Fruit fly (Drosophila melanogaster) whole organism, embryonic: Measurements from ENCODE around the gene Kr-h2.

Experiments
- Adf1 ChIP-seq: fragments of 200-800 bp; sonication (Bioruptor generic); IDR thresholded peaks from 2 replicates; pipeline ENCODE4 v1.3.6; 2022; ENCODE audit warnings: missing biosample characterization, missing genetic modification characterization
- Antp ChIP-seq: fragments of 200-800 bp; sonication (Bioruptor generic); optimal IDR thresholded peaks from 3 replicates; lab custom pipeline; 2016; ENCODE audit warnings: missing biosample characterization, missing genetic modification characterization
- Atf-2 ChIP-seq: fragments of 200-800 bp; sonication (Bioruptor generic); optimal IDR thresholded peaks from 2 replicates; lab custom pipeline; 2016; ENCODE audit warnings: missing biosample characterization, missing genetic modification characterization
- CG10209 ChIP-seq: fragments of 200-800 bp; sonication (Bioruptor generic); optimal IDR thresholded peaks from 3 replicates; lab custom pipeline; 2017; ENCODE audit warnings: missing biosample characterization, mild to moderate bottlenecking, missing genetic modification characterization, missing genetic modification reagents
- CG12071 ChIP-seq: fragments of 200-800 bp; sonication (Bioruptor generic); optimal IDR thresholded peaks from 3 replicates; lab custom pipeline; 2018; ENCODE audit warnings: missing biosample characterization, mild to moderate bottlenecking, missing genetic modification characterization
- CG12744 ChIP-seq: fragments of 200-800 bp; sonication (Bioruptor generic); optimal IDR thresholded peaks from 2 replicates; lab custom pipeline; 2016; ENCODE audit warnings: missing biosample characterization, missing genetic modification characterization
- CG13296 ChIP-seq: fragments of 200-800 bp; sonication (Bioruptor generic); optimal IDR thresholded peaks from 3 replicates; lab custom pipeline; 2018; ENCODE audit warnings: missing biosample characterization, mild to moderate bottlenecking, missing genetic modification characterization
- CG14667 ChIP-seq: fragments of 200-800 bp; sonication (Bioruptor generic); IDR thresholded peaks from 2 replicates; pipeline ENCODE4 v1.3.6; 2022; ENCODE audit warnings: missing biosample characterization, missing genetic modification characterization
- CG15269 ChIP-seq: fragments of 200-800 bp; sonication (Bioruptor generic); optimal IDR thresholded peaks from 2 replicates; lab custom pipeline; 2018; ENCODE audit warnings: missing biosample characterization, mild to moderate bottlenecking, missing genetic modification characterization, moderate library complexity
- CG17328 ChIP-seq: fragments of 200-800 bp; sonication (Bioruptor generic); IDR thresholded peaks from 2 replicates; pipeline ENCODE4 v1.3.6; 2022; ENCODE audit warnings: missing biosample characterization, missing genetic modification characterization
- CG17359 ChIP-seq: fragments of 200-800 bp; sonication (Bioruptor generic); optimal IDR thresholded peaks from 3 replicates; lab custom pipeline; 2018; ENCODE audit warnings: missing biosample characterization, mild to moderate bottlenecking, missing genetic modification characterization, moderate library complexity
- CG2116 ChIP-seq: fragments of 200-800 bp; sonication (Bioruptor generic); optimal IDR thresholded peaks from 3 replicates; lab custom pipeline; 2018; ENCODE audit warnings: missing biosample characterization, mild to moderate bottlenecking, missing genetic modification characterization
- CG2129 ChIP-seq: fragments of 200-800 bp; sonication (Bioruptor generic); IDR thresholded peaks from 2 replicates; pipeline ENCODE4 v1.3.6; 2022; ENCODE audit warnings: missing biosample characterization, missing genetic modification characterization; ENCODE audit not compliant: partially characterized antibody
- CG2889 ChIP-seq: fragments of 200-800 bp; sonication (Bioruptor generic); IDR thresholded peaks from 3 replicates; pipeline ENCODE4 v1.3.6; 2022; ENCODE audit warnings: missing biosample characterization, missing genetic modification characterization
- CG30020 ChIP-seq: fragments of 200-800 bp; optimal IDR thresholded peaks from 2 replicates; lab custom pipeline; 2019; ENCODE audit warnings: missing biosample characterization, mild to moderate bottlenecking, missing genetic modification characterization, moderate library complexity
- CG30431 ChIP-seq: fragments of 200-800 bp; sonication (Bioruptor generic); optimal IDR thresholded peaks from 2 replicates; lab custom pipeline; 2017; ENCODE audit warnings: missing biosample characterization, missing genetic modification characterization
- CG33213 ChIP-seq: fragments of 200-800 bp; sonication (Bioruptor generic); optimal IDR thresholded peaks from 3 replicates; lab custom pipeline; 2016; ENCODE audit warnings: missing biosample characterization, missing genetic modification characterization
- CG43689 ChIP-seq: fragments of 200-800 bp; sonication (Bioruptor generic); IDR thresholded peaks from 2 replicates; pipeline ENCODE4 v1.3.6; 2022; ENCODE audit warnings: missing biosample characterization, missing genetic modification characterization
- CG5245 ChIP-seq: fragments of 200-800 bp; sonication (Bioruptor generic); optimal IDR thresholded peaks from 3 replicates; lab custom pipeline; 2016; ENCODE audit warnings: missing biosample characterization, missing genetic modification characterization
- CG6254 ChIP-seq: fragments of 200-800 bp; sonication (Bioruptor generic); optimal IDR thresholded peaks from 3 replicates; lab custom pipeline; 2017; ENCODE audit warnings: mild to moderate bottlenecking, missing biosample characterization, missing genetic modification reagents, missing genetic modification characterization
- CG8290 ChIP-seq, 3 experiments: fragments of 200-800 bp; sonication (Bioruptor generic); optimal IDR thresholded peaks; 2 replicates each; lab custom pipeline; 2016 to 2019; ENCODE audit warnings: missing biosample characterization in 3 of 3, missing genetic modification characterization in 3 of 3, mild to moderate bottlenecking in 2 of 3, moderate library complexity in 1 of 3
- D ChIP-seq, 2 experiments: fragments of 200-800 bp in 1 of 2; fragments of >200 bp in 1 of 2; sonication (Bioruptor generic) in 1 of 2; optimal IDR thresholded peaks; 2 replicates in 1 of 2; 3 replicates in 1 of 2; lab custom pipeline; 2017; ENCODE audit warnings: mild to moderate bottlenecking in 1 of 2, missing biosample characterization in 1 of 2, missing genetic modification characterization in 1 of 2, missing genetic modification reagents in 1 of 2
- Deaf1 ChIP-seq: fragments of 200-800 bp; optimal IDR thresholded peaks from 3 replicates; lab custom pipeline; 2019; ENCODE audit warnings: missing biosample characterization, mild to moderate bottlenecking, missing genetic modification characterization, moderate library complexity
- Doc3 ChIP-seq: fragments of 200-800 bp; sonication (Bioruptor generic); IDR thresholded peaks from 3 replicates; pipeline ENCODE4 v1.3.6; 2022; ENCODE audit warnings: missing biosample characterization, missing genetic modification characterization; ENCODE audit not compliant: partially characterized antibody
- Hr39 ChIP-seq: fragments of >200 bp; optimal IDR thresholded peaks from 2 replicates; lab custom pipeline; 2017
- MTF-1 ChIP-seq: fragments of 200-800 bp; sonication (Bioruptor generic); optimal IDR thresholded peaks from 2 replicates; lab custom pipeline; 2018; ENCODE audit warnings: missing biosample characterization, mild to moderate bottlenecking, missing genetic modification characterization, borderline replicate concordance
- Med ChIP-seq: fragments of 200-800 bp; sonication (Bioruptor generic); peaks from one replicate; lab custom pipeline; 2016; ENCODE audit warnings: missing biosample characterization, missing genetic modification characterization, mild to moderate bottlenecking, inconsistent platforms, moderate library complexity
- Rx ChIP-seq: fragments of 200-800 bp; sonication (Bioruptor generic); IDR thresholded peaks from 2 replicates; pipeline ENCODE4 v1.3.6; 2022; ENCODE audit warnings: missing biosample characterization, missing genetic modification characterization
- Trl ChIP-seq, 3 experiments: fragments of >200 bp in 2 of 3; fragments of 200-800 bp in 1 of 3; sonication (Bioruptor generic) in 1 of 3; optimal IDR thresholded peaks; 2 replicates in 1 of 3; 3 replicates in 2 of 3; lab custom pipeline; 2016 to 2017; ENCODE audit warnings: missing biosample characterization in 1 of 3, missing genetic modification characterization in 1 of 3
- amos ChIP-seq: fragments of 200-800 bp; sonication (Bioruptor generic); IDR thresholded peaks from 2 replicates; pipeline ENCODE4 v1.3.6; 2022; ENCODE audit warnings: missing biosample characterization, missing genetic modification characterization; ENCODE audit not compliant: partially characterized antibody
- br ChIP-seq: fragments of >200 bp; optimal IDR thresholded peaks from 2 replicates; lab custom pipeline; 2017
- chif ChIP-seq, 2 experiments: fragments of 200-800 bp; sonication (Bioruptor generic); optimal IDR thresholded peaks; 3 replicates each; lab custom pipeline; 2016; ENCODE audit warnings: missing biosample characterization in 2 of 2, missing genetic modification characterization in 2 of 2
- crol ChIP-seq: fragments of 200-800 bp; sonication (Bioruptor generic); IDR thresholded peaks from 2 replicates; pipeline ENCODE4 v1.3.6; 2022; ENCODE audit warnings: missing biosample characterization, missing genetic modification characterization
- dpn ChIP-seq, 2 experiments: fragments of 200-800 bp; sonication (Bioruptor generic); optimal IDR thresholded peaks; 3 replicates each; lab custom pipeline; 2016; ENCODE audit warnings: missing biosample characterization in 2 of 2, missing genetic modification characterization in 2 of 2
- ems ChIP-seq: fragments of 200-800 bp; sonication (Bioruptor generic); optimal IDR thresholded peaks from 3 replicates; lab custom pipeline; 2016; ENCODE audit warnings: missing biosample characterization, missing genetic modification characterization
- ewg ChIP-seq: fragments of 200-800 bp; sonication (Bioruptor generic); optimal IDR thresholded peaks from 3 replicates; lab custom pipeline; 2017; ENCODE audit warnings: mild to moderate bottlenecking, missing biosample characterization, missing genetic modification reagents, missing genetic modification characterization
- fd64A ChIP-seq: fragments of 200-800 bp; sonication (Bioruptor generic); optimal IDR thresholded peaks from 3 replicates; lab custom pipeline; 2018; ENCODE audit warnings: missing biosample characterization, mild to moderate bottlenecking, missing genetic modification characterization
- inv ChIP-seq: fragments of 200-800 bp; sonication (Bioruptor generic); IDR thresholded peaks from 2 replicates; pipeline ENCODE4 v1.3.6; 2022; ENCODE audit warnings: missing biosample characterization, missing genetic modification characterization; ENCODE audit not compliant: partially characterized antibody
- mirr ChIP-seq: fragments of 200-800 bp; sonication (Bioruptor generic); optimal IDR thresholded peaks from 3 replicates; lab custom pipeline; 2018; ENCODE audit warnings: missing biosample characterization, mild to moderate bottlenecking, missing genetic modification characterization
- odd ChIP-seq: fragments of 200-800 bp; sonication (Bioruptor generic); optimal IDR thresholded peaks from 2 replicates; lab custom pipeline; 2017; ENCODE audit warnings: missing biosample characterization, mild to moderate bottlenecking, missing genetic modification characterization
- otp ChIP-seq: fragments of 200-800 bp; sonication (Bioruptor generic); IDR thresholded peaks from 3 replicates; pipeline ENCODE4, ENCODE4 v1.3.6; 2022; ENCODE audit warnings: missing biosample characterization, missing genetic modification characterization
- prd ChIP-seq, 3 experiments: fragments of >200 bp in 2 of 3; fragments of 200-800 bp in 1 of 3; sonication (Bioruptor generic) in 1 of 3; optimal IDR thresholded peaks in 2 of 3; IDR thresholded peaks in 1 of 3; 2 replicates in 2 of 3; 3 replicates in 1 of 3; pipeline versions ENCODE4 v1.3.6 to Lab custom; 2017 to 2022; ENCODE audit warnings: missing biosample characterization in 1 of 3, missing genetic modification characterization in 1 of 3
- scrt ChIP-seq: fragments of 200-800 bp; sonication (Bioruptor generic); optimal IDR thresholded peaks from 2 replicates; lab custom pipeline; 2018; ENCODE audit warnings: missing biosample characterization, mild to moderate bottlenecking, missing genetic modification characterization, moderate library complexity
- seq ChIP-seq: fragments of 200-800 bp; sonication (Bioruptor generic); IDR thresholded peaks from 2 replicates; pipeline ENCODE4 v1.3.6; 2022; ENCODE audit warnings: missing biosample characterization, missing genetic modification characterization
- stc ChIP-seq: fragments of 200-800 bp; sonication (Bioruptor generic); IDR thresholded peaks from 2 replicates; pipeline ENCODE4 v1.3.6; 2022; ENCODE audit warnings: missing biosample characterization, missing genetic modification characterization
- sug ChIP-seq: fragments of 200-800 bp; optimal IDR thresholded peaks from 2 replicates; lab custom pipeline; 2019; ENCODE audit warnings: missing biosample characterization, mild to moderate bottlenecking, missing genetic modification characterization, moderate library complexity
- ttk ChIP-seq: fragments of 200-800 bp; sonication (Bioruptor generic); IDR thresholded peaks from 2 replicates; pipeline ENCODE4 v2.1.2; 2022; ENCODE audit warnings: missing biosample characterization, missing genetic modification characterization
- wek ChIP-seq: fragments of 200-800 bp; sonication (Bioruptor generic); optimal IDR thresholded peaks from 3 replicates; lab custom pipeline; 2018; ENCODE audit warnings: missing biosample characterization, mild to moderate bottlenecking, missing genetic modification characterization, moderate library complexity
- zen ChIP-seq: fragments of 200-800 bp; sonication (Bioruptor generic); optimal IDR thresholded peaks from 3 replicates; lab custom pipeline; 2018; ENCODE audit warnings: missing biosample characterization, mild to moderate bottlenecking, missing genetic modification characterization, moderate library complexity

Kr-h2 gene

DNA sequence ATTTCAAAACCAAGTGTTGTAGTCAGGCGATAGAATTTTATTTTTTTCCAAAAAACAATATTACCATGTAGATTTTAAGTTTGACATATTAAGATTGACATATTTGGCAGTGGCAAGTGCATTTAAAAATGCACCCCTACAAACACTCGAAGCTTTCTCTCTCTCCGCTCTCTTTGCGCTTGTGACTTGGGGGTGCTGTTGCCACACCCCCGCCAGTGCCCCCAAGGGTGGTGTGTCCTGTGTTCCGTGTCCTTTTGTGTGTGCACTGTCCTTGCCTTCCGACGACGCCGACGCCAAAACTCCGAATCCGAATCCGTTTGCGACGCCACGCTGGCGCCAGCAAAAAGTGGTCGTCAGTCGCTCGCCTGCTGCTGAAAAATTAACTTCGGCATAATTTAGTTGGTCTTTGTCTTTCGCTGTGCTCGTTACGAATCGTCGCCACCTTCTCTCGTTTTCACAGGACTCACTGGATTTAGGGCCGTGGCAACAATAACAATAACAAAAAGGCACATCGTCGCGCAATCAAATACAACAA lies 38.6 kb downstream of the Kr-h2 start (continued):
- TF ChIP-seq ems (GFP tag; lab: Kevin White, UChicago) (no peak), sug (tag; lab: Kevin White, UChicago) (no peak), zen (no peak), CG17359 (tag; lab: Kevin White, UChicago) (no peak), CG6254 (GFP tag; lab: Kevin White, UChicago) (no peak), Hr39 (lab: Kevin White, UChicago) (no peak), CG14667 (GFP tag; lab: Robert Waterston, UW) (no peak), dpn (GFP tag; optimal IDR thresholded peaks at IDR 0.05; lab: Kevin White, UChicago) (no peak), CG43689 (GFP tag; lab: Robert Waterston, UW) (no peak), CG30020 (tag; lab: Kevin White, UChicago) (no peak), Deaf1 (tag; lab: Kevin White, UChicago) (peak; percentile 94), odd (GFP tag; lab: Kevin White, UChicago) (no peak), CG13296 (GFP tag; lab: Kevin White, UChicago) (no peak), CG5245 (no peak), CG33213 (GFP tag; lab: Kevin White, UChicago) (no peak), stc (GFP tag; lab: Robert Waterston, UW) (no peak), CG17328 (GFP tag; lab: Robert Waterston, UW) (no peak), fd64A (GFP tag; lab: Kevin White, UChicago) (no peak), CG12071 (peak; percentile 19), crol (GFP tag; lab: Robert Waterston, UW) (peak; percentile 72), Trl (optimal IDR thresholded peaks at IDR 0.05; lab: Kevin White, UChicago) (peak; percentile 32 to 56), Trl (GFP tag; optimal IDR thresholded peaks at IDR 0.05; lab: Kevin White, UChicago) (no peak), ttk (GFP tag; lab: Robert Waterston, UW) (no peak), chif (GFP tag; optimal IDR thresholded peaks at IDR 0.05; lab: Kevin White, UChicago) (no peak), CG2889 (no peak), CG12744 (GFP tag; lab: Kevin White, UChicago) (no peak), br (lab: Kevin White, UChicago) (no peak), otp (no peak), Doc3 (GFP tag; lab: Robert Waterston, UW) (no peak), Antp (GFP tag; lab: Kevin White, UChicago) (no peak), Adf1 (GFP tag; lab: Robert Waterston, UW) (peak; percentile 47; the same call in 1 of the 2 replicates), MTF-1 (GFP tag; lab: Kevin White, UChicago) (no peak), CG10209 (GFP tag; lab: Kevin White, UChicago) (no peak), CG2116 (no peak), CG15269 (no peak), scrt (GFP tag; lab: Kevin White, UChicago) (peak; percentile 32), CG2129 (GFP tag; lab: Robert Waterston, UW) (no peak), prd (optimal IDR thresholded peaks at IDR 0.05; lab: Kevin White, UChicago) (no peak), prd (GFP tag; IDR thresholded peaks at IDR 0.05; lab: Robert Waterston, UW) (no peak), inv (GFP tag; lab: Robert Waterston, UW) (no peak), CG8290 (GFP tag; optimal IDR thresholded peaks at IDR 0.05; lab: Kevin White, UChicago) (no peak), CG8290 (tag; optimal IDR thresholded peaks at IDR 0.05; lab: Kevin White, UChicago) (peak in 1 of 2 experiments; percentile 12), amos (GFP tag; lab: Robert Waterston, UW) (no peak), wek (GFP tag; lab: Kevin White, UChicago) (no peak), Atf-2 (GFP tag; lab: Kevin White, UChicago) (no peak), Med (peak; percentile 73), CG30431 (GFP tag; lab: Kevin White, UChicago) (no peak), mirr (GFP tag; lab: Kevin White, UChicago) (no peak), D (optimal IDR thresholded peaks at IDR 0.05; lab: Kevin White, UChicago) (no peak), D (GFP tag; optimal IDR thresholded peaks at IDR 0.05; lab: Kevin White, UChicago) (no peak), ewg (GFP tag; lab: Kevin White, UChicago) (peak; percentile 79), Rx (GFP tag; lab: Robert Waterston, UW) (no peak), seq (GFP tag; lab: Robert Waterston, UW) (no peak; the same call in 1 of the 2 replicates)
